Worm (Caenorhabditis elegans) whole organism, L4 larva: ENCODE measurements around the gene F38A5.2.

Source experiments
- Y105C5A.15 ChIP-seq: fragments of 200-800 bp; sonication (Bioruptor generic); IDR thresholded peaks from 2 replicates; pipeline ENCODE4 v1.3.6; 2022; ENCODE audit warnings: missing genetic modification characterization, missing compliant biosample characterization
- aly-2 ChIP-seq: sonication (generic microtip); optimal IDR thresholded peaks from 2 replicates; lab custom pipeline; 2018; ENCODE audit warnings: missing biosample characterization, missing genetic modification characterization
- ceh-28 ChIP-seq: fragments of 150-350 bp; optimal IDR thresholded peaks from 2 replicates; lab custom pipeline; 2014; ENCODE audit warnings: missing biosample characterization, missing genetic modification reagents, missing genetic modification characterization
- ceh-32 ChIP-seq: sonication (generic microtip); optimal IDR thresholded peaks from 2 replicates; lab custom pipeline; 2016; ENCODE audit warnings: mild to moderate bottlenecking, missing genetic modification characterization, missing compliant biosample characterization; ENCODE audit not compliant: poor library complexity
- dpl-1 ChIP-seq: fragments of 150-350 bp; optimal IDR thresholded peaks from 2 replicates; lab custom pipeline; 2014; ENCODE audit warnings: missing biosample characterization, missing genetic modification reagents, missing genetic modification characterization
- egl-27 ChIP-seq: sonication (generic microtip); optimal IDR thresholded peaks from 3 replicates; lab custom pipeline; 2017; ENCODE audit warnings: missing biosample characterization, missing genetic modification reagents, missing genetic modification characterization
- fkh-10 ChIP-seq: fragments of 150-350 bp; optimal IDR thresholded peaks from 2 replicates; lab custom pipeline; 2014; ENCODE audit warnings: missing biosample characterization, missing genetic modification reagents, missing genetic modification characterization
- hlh-30 ChIP-seq: sonication (generic microtip); optimal IDR thresholded peaks from 2 replicates; lab custom pipeline; 2017; ENCODE audit warnings: antibody characterized with exemption, mild to moderate bottlenecking, missing genetic modification characterization, missing compliant biosample characterization; ENCODE audit not compliant: insufficient read depth
- jun-1 ChIP-seq: fragments of 150-350 bp; optimal IDR thresholded peaks from 2 replicates; lab custom pipeline; 2014; ENCODE audit warnings: missing biosample characterization, missing genetic modification reagents, missing genetic modification characterization
- nhr-237 ChIP-seq: sonication (generic microtip); optimal IDR thresholded peaks from 2 replicates; lab custom pipeline; 2017; ENCODE audit warnings: missing biosample characterization, missing genetic modification characterization

DNA sequence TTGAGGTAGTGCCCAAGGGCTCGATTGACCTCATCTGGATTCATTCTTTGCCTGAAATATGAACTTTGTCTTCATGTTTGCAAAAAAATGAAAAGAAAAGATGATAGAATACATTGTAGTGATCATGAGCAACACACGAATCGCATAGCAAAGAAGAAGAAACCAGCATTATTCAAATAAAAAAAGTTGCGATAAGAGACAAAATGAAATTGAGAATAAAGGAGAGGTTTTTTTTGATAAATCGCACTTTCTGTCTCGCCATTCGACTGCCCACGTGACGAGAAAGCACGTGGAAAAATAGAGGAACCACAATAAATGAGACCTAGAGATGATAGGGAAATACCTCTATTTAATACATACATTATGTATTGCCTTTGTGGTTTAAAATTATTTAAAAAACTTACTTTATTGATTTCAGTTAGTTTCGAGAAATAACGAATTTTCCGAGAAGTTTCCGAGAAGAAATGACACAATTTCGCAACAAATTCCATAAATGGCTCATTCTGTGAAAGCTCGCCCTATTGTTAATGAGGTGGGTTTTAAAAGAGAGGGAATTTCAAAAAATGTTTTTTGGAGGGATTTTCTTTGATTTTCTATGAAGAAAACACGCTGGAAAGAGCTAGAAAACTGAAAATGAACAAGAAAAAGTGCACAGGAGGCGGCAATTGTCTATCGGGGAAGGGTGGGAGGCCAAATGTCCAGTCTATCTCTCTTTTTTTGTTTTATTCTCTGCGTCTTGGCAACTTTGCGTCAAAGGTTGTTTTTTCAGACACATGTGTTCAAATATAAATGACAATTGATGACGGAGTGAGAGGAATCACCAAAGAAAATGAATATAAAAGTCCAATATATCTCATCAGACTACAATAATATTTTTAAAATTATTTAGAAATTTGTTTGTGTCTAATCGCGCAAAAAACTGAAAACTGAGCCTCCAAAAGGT lies 29.5 kb downstream of the F38A5.2 start, which contains the start of gene paqr-1:
- TF ChIP-seq egl-27 (tag; lab: Kevin White, UChicago) (no peak), dpl-1 (peak; percentile 72), hlh-30 (tag; lab: Kevin White, UChicago) (peak; percentile 82), jun-1 (no peak), ceh-28 (tag; lab: Kevin White, UChicago) (no peak), ceh-32 (tag; lab: Kevin White, UChicago) (no peak), fkh-10 (GFP tag; lab: Kevin White, UChicago) (no peak), Y105C5A.15 (GFP tag; lab: Robert Waterston, UW) (no peak), aly-2 (tag; lab: Kevin White, UChicago) (no peak), nhr-237 (no peak)
